Worm (Caenorhabditis elegans): Measurements from ENCODE around the gene dpy-31.

- TF ChIP-seq W03F9.2 (tag; optimal IDR thresholded peaks at IDR 0.05) (no peak), dao-5 (tag; optimal IDR thresholded peaks at IDR 0.05) (no peak), him-1 (tag; optimal IDR thresholded peaks at IDR 0.05) (no peak)
Measured at ce11 chrIII:7161055-7161454, 41.0 kb upstream of the dpy-31 start, which contains the start of gene rnp-7.

All from whole organism, L4/young adult.